Fruit fly (Drosophila melanogaster) whole organism, embryonic: ENCODE results near the gene loaf.
A peak's percentile ranks its signal among the peaks of the same experiment; 100 is the strongest.

ENCODE experiments used
- Antp ChIP-seq: fragments of 200-800 bp; sonication (Bioruptor generic); optimal IDR thresholded peaks from 3 replicates; lab custom pipeline; 2016; ENCODE audit warnings: missing biosample characterization, missing genetic modification characterization
- CG10462 ChIP-seq: fragments of 200-800 bp; sonication (Bioruptor generic); optimal IDR thresholded peaks from 2 replicates; lab custom pipeline; 2016; ENCODE audit warnings: missing biosample characterization, missing genetic modification characterization
- CG11247 ChIP-seq: fragments of 200-800 bp; sonication (Bioruptor generic); IDR thresholded peaks from 2 replicates; pipeline ENCODE4 v1.3.6; 2022; ENCODE audit warnings: missing biosample characterization, missing genetic modification characterization
- CG11696 ChIP-seq: fragments of 200-800 bp; sonication (Bioruptor generic); IDR thresholded peaks from 2 replicates; pipeline ENCODE4 v1.3.6; 2022; ENCODE audit warnings: missing biosample characterization, missing genetic modification characterization
- CG13775 ChIP-seq: fragments of 200-800 bp; sonication (Bioruptor generic); optimal IDR thresholded peaks from 3 replicates; lab custom pipeline; 2017; ENCODE audit warnings: missing biosample characterization, mild to moderate bottlenecking, missing genetic modification characterization
- CG14050 ChIP-seq: fragments of 200-800 bp; sonication (Bioruptor generic); IDR thresholded peaks from 3 replicates; pipeline ENCODE4 v1.3.6; 2022; ENCODE audit warnings: missing biosample characterization, missing genetic modification characterization
- CG17328 ChIP-seq: fragments of 200-800 bp; sonication (Bioruptor generic); IDR thresholded peaks from 2 replicates; pipeline ENCODE4 v1.3.6; 2022; ENCODE audit warnings: missing biosample characterization, missing genetic modification characterization
- CG17359 ChIP-seq: fragments of 200-800 bp; sonication (Bioruptor generic); optimal IDR thresholded peaks from 3 replicates; lab custom pipeline; 2018; ENCODE audit warnings: missing biosample characterization, mild to moderate bottlenecking, missing genetic modification characterization, moderate library complexity
- CG17912 ChIP-seq: fragments of 200-800 bp; sonication (Bioruptor generic); optimal IDR thresholded peaks from 2 replicates; lab custom pipeline; 2018; ENCODE audit warnings: missing biosample characterization, mild to moderate bottlenecking, missing genetic modification characterization
- CG2129 ChIP-seq: fragments of 200-800 bp; sonication (Bioruptor generic); IDR thresholded peaks from 2 replicates; pipeline ENCODE4 v1.3.6; 2022; ENCODE audit warnings: missing biosample characterization, missing genetic modification characterization; ENCODE audit not compliant: partially characterized antibody
- CG34224 ChIP-seq: fragments of 200-800 bp; sonication (Bioruptor generic); IDR thresholded peaks from 3 replicates; pipeline ENCODE4 v1.3.6; 2022; ENCODE audit warnings: missing biosample characterization, missing genetic modification characterization; ENCODE audit not compliant: partially characterized antibody
- CG3838 ChIP-seq: fragments of 200-800 bp; sonication (Bioruptor generic); optimal IDR thresholded peaks from 3 replicates; lab custom pipeline; 2016; ENCODE audit warnings: missing biosample characterization, missing genetic modification characterization
- CG4820 ChIP-seq: fragments of 200-800 bp; sonication (Bioruptor generic); optimal IDR thresholded peaks from 3 replicates; lab custom pipeline; 2016; ENCODE audit warnings: missing biosample characterization, missing genetic modification characterization
- CG5953 ChIP-seq: fragments of 200-800 bp; sonication (Bioruptor generic); IDR thresholded peaks from 2 replicates; pipeline ENCODE4 v1.3.6; 2022; ENCODE audit warnings: missing biosample characterization, missing genetic modification characterization
- CG6854 ChIP-seq: fragments of 200-800 bp; sonication (Bioruptor generic); optimal IDR thresholded peaks from 3 replicates; lab custom pipeline; 2017; ENCODE audit warnings: missing biosample characterization, mild to moderate bottlenecking, missing genetic modification characterization
- CG7556 ChIP-seq: fragments of 200-800 bp; sonication (Bioruptor generic); optimal IDR thresholded peaks from 2 replicates; lab custom pipeline; 2017; ENCODE audit warnings: missing biosample characterization, mild to moderate bottlenecking, missing genetic modification characterization
- CG7928 ChIP-seq: fragments of 200-800 bp; sonication (Bioruptor generic); optimal IDR thresholded peaks from 2 replicates; lab custom pipeline; 2017; ENCODE audit warnings: missing biosample characterization, mild to moderate bottlenecking, missing genetic modification characterization
- CG8281 ChIP-seq: fragments of 200-800 bp; sonication (Bioruptor generic); optimal IDR thresholded peaks from 2 replicates; lab custom pipeline; 2018; ENCODE audit warnings: missing biosample characterization, mild to moderate bottlenecking, missing genetic modification characterization, moderate library complexity
- CG9609 ChIP-seq: fragments of 200-800 bp; sonication (Bioruptor generic); optimal IDR thresholded peaks from 3 replicates; lab custom pipeline; 2016; ENCODE audit warnings: missing biosample characterization, missing genetic modification characterization
- CoRest ChIP-seq: fragments of 200-800 bp; sonication (Bioruptor generic); optimal IDR thresholded peaks from 3 replicates; lab custom pipeline; 2018; ENCODE audit warnings: missing biosample characterization, mild to moderate bottlenecking, missing genetic modification characterization, moderate library complexity
- Dref ChIP-seq: fragments of 200-800 bp; sonication (Bioruptor generic); IDR thresholded peaks from 2 replicates; pipeline ENCODE4 v1.3.6; 2022; ENCODE audit warnings: missing biosample characterization, missing genetic modification characterization
- Elba2 ChIP-seq: fragments of 200-800 bp; sonication (Bioruptor generic); optimal IDR thresholded peaks from 3 replicates; lab custom pipeline; 2016; ENCODE audit warnings: missing biosample characterization, missing genetic modification characterization
- Ets97D ChIP-seq: fragments of 200-800 bp; sonication (Bioruptor generic); optimal IDR thresholded peaks from 3 replicates; lab custom pipeline; 2016; ENCODE audit warnings: missing biosample characterization, missing genetic modification characterization
- Gsc ChIP-seq: fragments of 200-800 bp; sonication (Bioruptor generic); IDR thresholded peaks from 2 replicates; pipeline ENCODE4 v1.3.6; 2022; ENCODE audit warnings: missing biosample characterization, missing genetic modification characterization
- Hr78 ChIP-seq, 2 experiments: fragments of 200-800 bp in 1 of 2; fragments of >200 bp in 1 of 2; sonication (Bioruptor generic) in 1 of 2; optimal IDR thresholded peaks; 2 replicates each; lab custom pipeline; 2017 to 2019; ENCODE audit warnings: missing biosample characterization in 2 of 2, missing genetic modification characterization in 2 of 2, mild to moderate bottlenecking in 1 of 2, moderate library complexity in 1 of 2
- Lhr ChIP-seq: fragments of 200-800 bp; sonication (Bioruptor generic); optimal IDR thresholded peaks from 3 replicates; lab custom pipeline; 2017; ENCODE audit warnings: mild to moderate bottlenecking, missing biosample characterization, missing genetic modification reagents, missing genetic modification characterization
- NK7.1 ChIP-seq: fragments of 200-800 bp; sonication (Bioruptor generic); optimal IDR thresholded peaks from 3 replicates; lab custom pipeline; 2016; ENCODE audit warnings: missing biosample characterization, missing genetic modification characterization
- Ptx1 ChIP-seq: fragments of 200-800 bp; sonication (Bioruptor generic); IDR thresholded peaks from 2 replicates; pipeline ENCODE4 v1.3.6; 2022; ENCODE audit warnings: missing biosample characterization, missing genetic modification characterization
- Rfx ChIP-seq: fragments of 200-800 bp; sonication (Bioruptor generic); IDR thresholded peaks from 2 replicates; pipeline ENCODE4 v1.3.6; 2022; ENCODE audit warnings: missing biosample characterization, missing genetic modification characterization
- Rx ChIP-seq: fragments of 200-800 bp; sonication (Bioruptor generic); IDR thresholded peaks from 2 replicates; pipeline ENCODE4 v1.3.6; 2022; ENCODE audit warnings: missing biosample characterization, missing genetic modification characterization
- Stat92E ChIP-seq, 3 experiments: fragments of >200 bp in 2 of 3; fragments of 200-800 bp in 1 of 3; sonication (Bioruptor generic) in 1 of 3; optimal IDR thresholded peaks; 2 replicates each; lab custom pipeline; 2017 to 2019; ENCODE audit warnings: missing biosample characterization in 3 of 3, missing genetic modification characterization in 3 of 3, mild to moderate bottlenecking in 1 of 3, moderate library complexity in 1 of 3
- Vsx1 ChIP-seq: fragments of 200-800 bp; sonication (Bioruptor generic); optimal IDR thresholded peaks from 2 replicates; lab custom pipeline; 2017; ENCODE audit warnings: missing biosample characterization, mild to moderate bottlenecking, missing genetic modification characterization, missing genetic modification reagents
- abd-A ChIP-seq: fragments of 200-800 bp; sonication (Bioruptor generic); optimal IDR thresholded peaks from 3 replicates; lab custom pipeline; 2019; ENCODE audit warnings: missing biosample characterization, mild to moderate bottlenecking, missing genetic modification characterization, moderate library complexity
- ase ChIP-seq: fragments of 200-800 bp; sonication (Bioruptor generic); IDR thresholded peaks from 3 replicates; pipeline ENCODE4 v1.3.6; 2022; ENCODE audit warnings: missing biosample characterization, missing genetic modification characterization
- bcd ChIP-seq: fragments of 200-800 bp; sonication (Bioruptor generic); optimal IDR thresholded peaks from 2 replicates; lab custom pipeline; 2017; ENCODE audit warnings: missing biosample characterization, mild to moderate bottlenecking, missing genetic modification characterization
- bsh ChIP-seq, 2 experiments: fragments of 200-800 bp; sonication (Bioruptor generic); optimal IDR thresholded peaks; 2 replicates each; lab custom pipeline; 2017 to 2018; ENCODE audit warnings: mild to moderate bottlenecking in 2 of 2, missing biosample characterization in 2 of 2, missing genetic modification characterization in 2 of 2, moderate library complexity in 1 of 2
- caup ChIP-seq: fragments of 200-800 bp; sonication (Bioruptor generic); optimal IDR thresholded peaks from 3 replicates; lab custom pipeline; 2017; ENCODE audit warnings: missing biosample characterization, mild to moderate bottlenecking, missing genetic modification characterization, moderate library complexity; ENCODE audit not compliant: severe bottlenecking
- chif ChIP-seq, 2 experiments: fragments of 200-800 bp; sonication (Bioruptor generic); optimal IDR thresholded peaks; 3 replicates each; lab custom pipeline; 2016; ENCODE audit warnings: missing biosample characterization in 2 of 2, missing genetic modification characterization in 2 of 2
- ci ChIP-seq: fragments of 200-800 bp; sonication (Bioruptor generic); IDR thresholded peaks from 3 replicates; pipeline ENCODE4 v1.3.6; 2022; ENCODE audit warnings: missing biosample characterization, missing genetic modification characterization
- da ChIP-seq: fragments of 200-800 bp; sonication (Bioruptor generic); optimal IDR thresholded peaks from 2 replicates; lab custom pipeline; 2016; ENCODE audit warnings: missing biosample characterization, missing genetic modification characterization
- grau ChIP-seq: fragments of 200-800 bp; optimal IDR thresholded peaks from 3 replicates; lab custom pipeline; 2019; ENCODE audit warnings: missing biosample characterization, mild to moderate bottlenecking, missing genetic modification characterization, moderate library complexity
- mld ChIP-seq: fragments of 200-800 bp; sonication (Bioruptor generic); IDR thresholded peaks from 3 replicates; pipeline ENCODE4 v1.3.6; 2022; ENCODE audit warnings: missing biosample characterization, missing genetic modification characterization; ENCODE audit not compliant: partially characterized antibody
- pan ChIP-seq, 4 experiments: fragments of >200 bp in 3 of 4; fragments of 200-800 bp in 1 of 4; sonication (Bioruptor generic) in 1 of 4; optimal IDR thresholded peaks in 3 of 4; IDR thresholded peaks in 1 of 4; 2 replicates each; pipeline versions ENCODE4 v1.3.6 to Lab custom; 2017 to 2022; ENCODE audit warnings: missing biosample characterization in 2 of 4, missing genetic modification characterization in 2 of 4, mixed read lengths in 1 of 4
- pum ChIP-seq: fragments of 200-800 bp; sonication (Bioruptor generic); optimal IDR thresholded peaks from 2 replicates; lab custom pipeline; 2016; ENCODE audit warnings: missing biosample characterization, missing genetic modification characterization
- sc ChIP-seq, 3 experiments: fragments of >200 bp in 2 of 3; fragments of 200-800 bp in 1 of 3; sonication (Bioruptor generic) in 1 of 3; optimal IDR thresholded peaks; 2 replicates in 2 of 3; 3 replicates in 1 of 3; lab custom pipeline; 2017; ENCODE audit warnings: mild to moderate bottlenecking in 1 of 3, missing biosample characterization in 1 of 3, missing genetic modification characterization in 1 of 3, missing genetic modification reagents in 1 of 3
- tap ChIP-seq: fragments of 200-800 bp; optimal IDR thresholded peaks from 3 replicates; lab custom pipeline; 2019; ENCODE audit warnings: missing biosample characterization, mild to moderate bottlenecking, missing genetic modification characterization, moderate library complexity
- tx ChIP-seq: fragments of 200-800 bp; sonication (Bioruptor generic); optimal IDR thresholded peaks from 2 replicates; lab custom pipeline; 2016; ENCODE audit warnings: missing biosample characterization, missing genetic modification characterization
- wdn ChIP-seq: fragments of 200-800 bp; sonication (Bioruptor generic); IDR thresholded peaks from 2 replicates; pipeline ENCODE4 v1.3.6; 2022; ENCODE audit warnings: missing biosample characterization, missing genetic modification characterization
- wek ChIP-seq: fragments of 200-800 bp; sonication (Bioruptor generic); optimal IDR thresholded peaks from 3 replicates; lab custom pipeline; 2018; ENCODE audit warnings: missing biosample characterization, mild to moderate bottlenecking, missing genetic modification characterization, moderate library complexity

loaf gene

DNA sequence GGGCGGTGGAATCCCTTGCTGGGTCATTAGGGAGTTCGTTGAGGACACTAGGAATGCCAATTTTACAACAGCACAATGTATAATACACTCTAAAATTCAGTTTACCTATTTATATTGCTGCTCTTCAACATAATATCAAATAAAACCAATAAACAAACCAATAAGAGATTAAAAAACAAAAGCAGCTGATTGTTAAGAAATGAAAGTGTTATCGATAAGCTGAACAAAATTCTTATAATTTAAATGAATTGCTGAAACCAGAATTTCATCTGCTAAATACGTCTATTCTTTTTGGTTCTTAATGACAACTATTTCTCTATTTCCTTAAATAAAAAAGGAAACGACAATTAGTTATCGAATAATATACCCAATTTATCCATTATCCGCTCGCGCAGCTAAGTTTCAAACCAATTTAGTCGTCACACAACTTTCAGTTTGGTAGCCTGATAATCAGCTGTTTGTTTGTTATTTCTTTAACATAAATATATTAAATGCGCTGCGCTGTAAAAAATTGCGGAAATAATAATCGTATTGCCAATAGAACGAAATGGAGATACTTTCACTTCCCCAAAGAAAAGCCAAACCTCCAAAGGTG, 74.7 kb downstream of the loaf start, which contains the start of the genes Pldn and CG14135 (continued):
- peak; percentile 8 for TF ChIP-seq Vsx1 (GFP tag; lab: Kevin White, UChicago)
- TF ChIP-seq CG3838 (GFP tag; lab: Kevin White, UChicago): no peak
- TF ChIP-seq grau (tag; lab: Kevin White, UChicago): no peak
- TF ChIP-seq Ptx1 (GFP tag; lab: Robert Waterston, UW): no peak
- no peak for TF ChIP-seq sc (optimal IDR thresholded peaks at IDR 0.05; lab: Kevin White, UChicago)
- no peak for TF ChIP-seq sc (GFP tag; optimal IDR thresholded peaks at IDR 0.05; lab: Kevin White, UChicago)
- TF ChIP-seq CG4820 (GFP tag; lab: Kevin White, UChicago): no peak
- TF ChIP-seq Hr78 (GFP tag; optimal IDR thresholded peaks at IDR 0.05; lab: Kevin White, UChicago): no peak
- no peak for TF ChIP-seq Gsc (GFP tag; lab: Robert Waterston, UW)
- TF ChIP-seq NK7.1: no peak
- TF ChIP-seq CG8281 (tag; lab: Kevin White, UChicago): no peak
- no peak for TF ChIP-seq CG5953 (GFP tag; lab: Robert Waterston, UW)
- no peak for TF ChIP-seq chif (GFP tag; optimal IDR thresholded peaks at IDR 0.05; lab: Kevin White, UChicago)
- no peak for TF ChIP-seq CoRest (tag; lab: Kevin White, UChicago)
- TF ChIP-seq CG10462 (GFP tag; lab: Kevin White, UChicago): no peak
- TF ChIP-seq Stat92E (GFP tag; optimal IDR thresholded peaks at IDR 0.05; lab: Kevin White, UChicago): no peak
- peak; percentile 72 for TF ChIP-seq Elba2 (GFP tag; lab: Kevin White, UChicago)
- TF ChIP-seq CG17912 (GFP tag; lab: Kevin White, UChicago): no peak
- TF ChIP-seq Rx (GFP tag; lab: Robert Waterston, UW): no peak
- no peak for TF ChIP-seq bsh (GFP tag; optimal IDR thresholded peaks at IDR 0.05; lab: Kevin White, UChicago)
- no peak for TF ChIP-seq CG2129 (GFP tag; lab: Robert Waterston, UW)
- peak; percentile 8 for TF ChIP-seq bcd
- TF ChIP-seq CG6854 (GFP tag; lab: Kevin White, UChicago): peak; percentile 65
- TF ChIP-seq wek (GFP tag; lab: Kevin White, UChicago): no peak
- no peak for TF ChIP-seq CG17328 (GFP tag; lab: Robert Waterston, UW)
- no peak for TF ChIP-seq pan (optimal IDR thresholded peaks at IDR 0.05; lab: Kevin White, UChicago)
- TF ChIP-seq pan (GFP tag; optimal IDR thresholded peaks at IDR 0.05 in 1 of 2, IDR thresholded peaks at IDR 0.05 in 1 of 2): no peak
- no peak for TF ChIP-seq CG17359 (tag; lab: Kevin White, UChicago)
- TF ChIP-seq wdn: no peak
- TF ChIP-seq tx (GFP tag; lab: Kevin White, UChicago): no peak
- no peak for TF ChIP-seq caup
- TF ChIP-seq CG7556 (GFP tag; lab: Kevin White, UChicago): no peak
- no peak for TF ChIP-seq Antp (GFP tag; lab: Kevin White, UChicago)
- TF ChIP-seq Dref (GFP tag; lab: Robert Waterston, UW): peak; percentile 75
- TF ChIP-seq Rfx (GFP tag; lab: Robert Waterston, UW): no peak
- TF ChIP-seq pum (GFP tag; lab: Kevin White, UChicago): no peak
- TF ChIP-seq CG13775 (GFP tag; lab: Kevin White, UChicago): no peak
- no peak for TF ChIP-seq tap (tag; lab: Kevin White, UChicago)
- no peak for TF ChIP-seq da (GFP tag; lab: Kevin White, UChicago)
- no peak for TF ChIP-seq abd-A (tag; lab: Kevin White, UChicago)
- TF ChIP-seq ci: no peak
- no peak for TF ChIP-seq CG14050 (GFP tag; lab: Robert Waterston, UW)
- TF ChIP-seq CG11696: no peak
- TF ChIP-seq Ets97D (GFP tag; lab: Kevin White, UChicago): peak; percentile 44
- no peak for TF ChIP-seq Lhr (GFP tag; lab: Kevin White, UChicago)
- no peak for TF ChIP-seq CG7928 (GFP tag; lab: Kevin White, UChicago)
- TF ChIP-seq CG9609 (GFP tag; lab: Kevin White, UChicago): no peak
- no peak for TF ChIP-seq CG11247
- no peak for TF ChIP-seq mld (GFP tag; lab: Robert Waterston, UW)
- 0 out of 3 replicates have a peak, but pooled peaks have one; percentile 36 for TF ChIP-seq CG34224 (GFP tag; lab: Robert Waterston, UW)
- TF ChIP-seq ase (GFP tag; lab: Robert Waterston, UW): no peak
